Worm (Caenorhabditis elegans): ENCODE results near the gene rbm-25.

The rbm-25 gene

DNA sequence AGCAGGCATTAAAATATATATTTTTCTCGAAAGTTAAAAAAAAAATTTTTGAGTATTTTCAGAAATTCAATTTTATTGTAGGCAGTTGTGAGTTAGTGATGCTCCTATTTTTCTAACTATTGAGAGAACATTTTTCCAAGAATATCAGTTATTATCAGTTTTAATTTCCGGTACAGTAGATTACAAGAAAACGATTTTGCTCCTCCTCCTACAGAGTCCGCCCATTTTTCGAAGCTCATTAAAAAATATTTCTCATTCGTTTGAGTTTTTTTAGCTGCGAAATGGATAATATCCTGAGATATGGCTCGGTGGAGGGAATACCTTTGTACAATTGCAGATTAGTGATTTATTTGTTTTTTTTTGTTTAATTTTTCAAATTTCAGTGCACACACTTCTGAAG, 13.4 kb upstream of the rbm-25 start, which contains the start of gene srt-39:
TSS of gene srt-39 (plus strand) at position 301 of the 400 bp plus-strand sequence.
- no peak for TF ChIP-seq ets-4 (tag; optimal IDR thresholded peaks at IDR 0.05)
- TF ChIP-seq T23F11.4 (GFP tag; optimal IDR thresholded peaks at IDR 0.05): no peak
- TF ChIP-seq pag-3 (tag; optimal IDR thresholded peaks at IDR 0.05; ENCODE audit: borderline replicate concordance): no peak
- TF ChIP-seq ceh-30 (tag; optimal IDR thresholded peaks at IDR 0.05): no peak
- no peak for TF ChIP-seq zip-5 (tag; optimal IDR thresholded peaks at IDR 0.05)
- TF ChIP-seq sox-2 (GFP tag; IDR thresholded peaks at IDR 0.05): no peak
- TF ChIP-seq che-1 (tag; optimal IDR thresholded peaks at IDR 0.05): no peak
- TF ChIP-seq K09A11.1 (tag; optimal IDR thresholded peaks at IDR 0.05; ENCODE audit: insufficient read depth): no peak
- TF ChIP-seq ceh-6 (GFP tag; optimal IDR thresholded peaks at IDR 0.05): no peak

DNA sequence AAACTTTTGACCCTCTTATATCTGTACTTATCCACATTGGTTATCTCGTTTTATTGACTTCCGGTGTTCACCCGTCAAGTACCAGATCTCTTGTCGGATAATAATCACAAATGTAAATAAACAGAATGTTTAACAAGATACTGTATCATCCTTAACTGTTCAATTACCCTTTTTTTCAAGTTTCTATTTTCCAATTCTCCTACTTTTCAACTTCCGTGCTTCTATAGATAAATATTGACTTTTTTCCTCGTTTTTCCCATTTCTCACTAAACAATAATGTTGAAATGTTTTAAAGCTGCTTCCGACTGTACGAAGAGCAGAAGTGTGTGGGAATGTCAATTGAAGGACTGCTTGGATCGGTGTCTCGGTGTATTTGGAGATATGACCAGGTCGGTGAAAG, 11.1 kb upstream of the rbm-25 start, which contains the start of gene inx-11:
TSS of gene inx-11 (plus strand) at position 301 of the 400 bp plus-strand sequence.
- no peak for TF ChIP-seq gmeb-2 (tag; optimal IDR thresholded peaks at IDR 0.05)
- no peak for TF ChIP-seq hlh-30 (tag; optimal IDR thresholded peaks at IDR 0.05; ENCODE audit: insufficient read depth)
- no peak for TF ChIP-seq ceh-18 (tag; optimal IDR thresholded peaks at IDR 0.05)
- TF ChIP-seq nhr-11 (tag; optimal IDR thresholded peaks at IDR 0.05): no peak
- TF ChIP-seq tbx-7 (tag; optimal IDR thresholded peaks at IDR 0.05): no peak
- TF ChIP-seq nhr-232 (tag; optimal IDR thresholded peaks at IDR 0.05): no peak
- TF ChIP-seq hlh-6 (tag; optimal IDR thresholded peaks at IDR 0.05): no peak
- TF ChIP-seq pha-2 (tag; optimal IDR thresholded peaks at IDR 0.05): no peak
- no peak for TF ChIP-seq K09A11.1 (tag; optimal IDR thresholded peaks at IDR 0.05; ENCODE audit: insufficient read depth)
- TF ChIP-seq fkh-10 (GFP tag; optimal IDR thresholded peaks at IDR 0.05): no peak
- no peak for TF ChIP-seq pha-4 (tag; optimal IDR thresholded peaks at IDR 0.05)
- TF ChIP-seq ceh-14 (tag; optimal IDR thresholded peaks at IDR 0.05): no peak

DNA sequence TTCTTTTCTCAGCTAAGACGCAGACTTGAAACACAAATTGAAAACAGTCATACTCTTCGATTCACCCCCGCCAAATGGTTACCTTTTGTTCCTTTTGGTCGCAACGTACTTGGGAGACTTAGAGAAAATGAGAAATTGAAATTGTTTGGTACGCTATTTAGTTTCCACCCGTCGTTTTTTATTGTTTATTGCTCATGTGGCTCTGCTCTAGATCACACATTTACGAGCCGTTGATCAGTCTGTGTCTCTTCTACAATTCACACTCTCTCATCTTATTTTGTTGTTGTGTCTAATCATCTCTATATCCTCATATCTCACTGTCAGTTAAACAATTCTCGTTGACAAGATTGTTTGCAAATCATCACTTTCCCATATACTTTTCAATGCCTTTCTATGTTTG, 10.0 kb upstream of the rbm-25 start:
- TF ChIP-seq ttx-3 (tag; optimal IDR thresholded peaks at IDR 0.05) (no peak), eyg-1 (tag; optimal IDR thresholded peaks at IDR 0.05) (no peak), ceh-18 (tag; optimal IDR thresholded peaks at IDR 0.05) (no peak), hlh-8 (tag; optimal IDR thresholded peaks at IDR 0.05) (no peak), ceh-48 (tag; optimal IDR thresholded peaks at IDR 0.05) (no peak), F13H6.1 (tag; optimal IDR thresholded peaks at IDR 0.05) (no peak), K02D7.2 (tag; optimal IDR thresholded peaks at IDR 0.05) (no peak), pros-1 (tag; optimal IDR thresholded peaks at IDR 0.05) (no peak)

DNA sequence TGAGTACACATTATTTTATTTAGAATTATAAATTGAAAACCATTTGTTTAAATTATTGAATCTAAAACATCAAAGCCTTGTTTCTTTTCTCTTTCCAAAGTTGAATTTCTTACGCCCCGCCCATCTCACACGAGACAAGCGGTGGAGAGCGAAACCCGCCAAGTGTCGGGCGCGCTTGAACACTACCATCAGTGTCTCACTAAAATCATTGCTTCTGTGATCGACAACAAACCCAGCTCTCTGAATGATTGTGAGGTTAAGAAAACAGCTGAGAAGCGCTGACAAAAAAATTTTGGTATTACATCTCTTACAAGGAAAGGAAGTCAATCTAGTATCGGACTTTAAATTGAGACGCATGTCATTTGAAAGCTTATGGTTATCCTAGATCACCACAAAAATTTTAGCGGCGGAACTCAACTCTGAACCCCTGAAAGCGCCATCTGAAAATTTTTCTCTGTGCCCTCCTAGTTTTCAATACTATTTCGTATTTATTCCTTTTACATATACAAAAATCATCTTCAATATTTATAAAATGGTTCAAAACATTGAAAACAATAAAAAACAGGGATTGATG, 6.9 kb upstream of the rbm-25 start:
- TF ChIP-seq ceh-31 (tag; optimal IDR thresholded peaks at IDR 0.05) (no peak), unc-42 (tag; optimal IDR thresholded peaks at IDR 0.05) (no peak), C08G9.2 (tag; optimal IDR thresholded peaks at IDR 0.05) (no peak)

DNA sequence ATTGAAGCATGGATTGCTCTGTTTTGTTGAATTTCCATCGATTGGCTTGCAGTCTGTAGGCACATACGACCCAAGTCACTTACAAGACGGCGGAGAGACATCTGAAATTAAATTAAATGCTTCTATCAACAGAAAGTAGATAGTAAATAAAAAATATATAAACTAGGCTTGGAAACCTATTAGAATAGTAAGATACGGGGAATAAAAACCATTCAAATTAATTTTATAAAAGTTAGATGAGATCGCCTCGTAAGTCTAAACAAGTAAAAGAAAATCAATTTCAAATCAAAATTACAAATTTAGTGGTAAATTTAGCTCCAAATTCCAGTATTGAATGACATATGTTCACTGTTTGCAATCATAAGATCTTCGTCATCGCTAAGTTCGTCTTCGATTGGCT, 3.5 kb upstream of the rbm-25 start, which contains the start of gene mrps-11:
TSS of gene mrps-11 (minus strand) at position 101 of the 400 bp plus-strand sequence.
- TF ChIP-seq Y22D7AL.16 (tag; optimal IDR thresholded peaks at IDR 0.05) (no peak), unc-42 (tag; optimal IDR thresholded peaks at IDR 0.05) (no peak), ttx-3 (tag; optimal IDR thresholded peaks at IDR 0.05) (no peak), pat-9 (tag; optimal IDR thresholded peaks at IDR 0.05) (no peak)

DNA sequence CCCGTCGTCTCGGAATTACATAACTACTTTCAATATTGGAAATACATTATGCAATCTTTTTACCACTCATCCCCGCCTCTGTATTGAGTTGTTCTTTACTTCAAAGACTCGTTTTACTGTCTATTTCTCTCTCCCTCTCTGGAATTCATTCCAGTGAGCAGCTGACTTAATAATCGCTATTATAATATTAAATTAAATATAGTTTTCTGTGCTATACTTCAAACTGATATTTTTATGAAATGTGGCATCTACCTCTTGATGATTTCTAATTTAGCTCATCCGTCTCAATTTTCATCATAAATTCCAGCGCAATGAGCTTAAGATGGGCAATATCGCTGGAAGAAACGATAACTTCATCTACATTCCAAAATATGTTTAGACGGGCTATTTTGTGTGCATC, 5.5 kb downstream of the rbm-25 start, which contains the start of gene T28H10.1:
TSS of gene T28H10.1 (plus strand) at position 301 of the 400 bp plus-strand sequence.
- no peak for TF ChIP-seq unc-42 (tag; optimal IDR thresholded peaks at IDR 0.05)
- no peak for TF ChIP-seq unc-86 (tag; optimal IDR thresholded peaks at IDR 0.05)
- no peak for TF ChIP-seq T23F11.4 (GFP tag; optimal IDR thresholded peaks at IDR 0.05)
- TF ChIP-seq nhr-232 (tag; optimal IDR thresholded peaks at IDR 0.05): no peak
- TF ChIP-seq ceh-22 (tag; optimal IDR thresholded peaks at IDR 0.05): no peak
- TF ChIP-seq Y22D7AL.16 (tag; optimal IDR thresholded peaks at IDR 0.05): no peak
- no peak for TF ChIP-seq ceh-34 (tag; optimal IDR thresholded peaks at IDR 0.05)
- no peak for TF ChIP-seq zip-5 (tag; optimal IDR thresholded peaks at IDR 0.05)

Measured in whole organism, late embryonic.